Fruit fly (Drosophila melanogaster): Measurements from ENCODE around the gene CG5916.
A peak's percentile ranks its signal among the peaks of the same experiment; 100 is the strongest.

CG5916 gene

DNA sequence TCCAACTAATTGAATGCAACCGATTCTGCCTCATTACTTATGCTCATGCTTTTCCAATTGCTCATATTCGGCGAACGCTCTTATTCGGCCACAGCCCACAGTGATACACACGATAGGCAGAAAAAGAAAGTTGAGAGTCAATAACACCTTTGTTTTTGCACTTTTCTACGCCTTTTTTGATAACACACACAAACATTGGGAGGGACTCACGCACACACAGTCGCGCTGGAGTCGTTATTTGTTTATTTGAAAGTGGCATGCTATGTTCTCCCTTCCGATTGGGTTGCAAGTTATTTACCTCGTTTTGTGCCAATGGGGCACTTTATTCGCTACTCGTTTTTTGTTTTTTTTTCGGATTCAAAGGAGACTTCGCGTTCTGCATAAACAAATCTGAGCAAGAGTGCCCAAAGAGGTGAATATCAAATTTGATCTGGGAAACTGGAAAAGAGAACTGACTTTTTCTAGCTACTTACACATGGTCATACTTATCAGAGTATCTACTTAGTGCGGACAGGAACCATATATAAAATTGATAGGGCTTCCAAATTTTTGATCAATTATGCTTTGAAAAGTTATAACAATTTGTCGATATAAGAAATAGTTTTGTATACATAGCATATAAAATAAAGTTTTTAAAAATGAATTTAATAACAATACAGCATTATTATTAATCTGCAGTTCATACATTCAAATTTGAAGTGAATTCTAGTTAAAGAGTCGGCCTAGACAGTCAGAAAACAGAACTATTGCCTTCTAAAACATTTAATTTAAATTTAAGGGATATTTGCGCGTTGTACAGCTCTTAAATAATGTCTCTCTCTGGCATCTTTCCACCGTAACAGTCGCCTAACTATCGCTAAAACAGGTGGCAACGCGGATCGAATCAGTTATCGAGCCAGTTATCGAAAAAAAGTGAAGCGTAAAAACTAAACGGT lies 48.2 kb upstream of the CG5916 start, which contains the start of the genes Mhcl and Akt (continued):
- TF ChIP-seq CG2129 (GFP tag; IDR thresholded peaks at IDR 0.05; ENCODE audit: partially characterized antibody) (peak; percentile 35; the same call in 1 of the 2 replicates), CG6654 (GFP tag; optimal IDR thresholded peaks at IDR 0.05) (no peak), CG1603 (tag; optimal IDR thresholded peaks at IDR 0.05) (peak; percentile 49), zen (tag; optimal IDR thresholded peaks at IDR 0.05) (no peak), NC2α (GFP tag; optimal IDR thresholded peaks at IDR 0.05) (no peak), jumu (GFP tag; optimal IDR thresholded peaks at IDR 0.05) (no peak), CG10462 (GFP tag; optimal IDR thresholded peaks at IDR 0.05) (no peak), ssp (GFP tag; IDR thresholded peaks at IDR 0.05) (peak; percentile 50), Mad (GFP tag; optimal IDR thresholded peaks at IDR 0.05) (no peak), Abd-B (GFP tag; optimal IDR thresholded peaks at IDR 0.05) (peak; percentile 47), trem (tag; optimal IDR thresholded peaks at IDR 0.05) (peak; percentile 77), Pdp1 (GFP tag; optimal IDR thresholded peaks at IDR 0.05) (peak; percentile 26 to 48), CG5180 (GFP tag; optimal IDR thresholded peaks at IDR 0.05) (no peak), lilli (GFP tag; optimal IDR thresholded peaks at IDR 0.05) (peak; percentile 32), Usf (GFP tag; optimal IDR thresholded peaks at IDR 0.05) (no peak), CG11723 (GFP tag; optimal IDR thresholded peaks at IDR 0.05) (no peak), hkb (optimal IDR thresholded peaks at IDR 0.05) (no peak), hkb (GFP tag; IDR thresholded peaks at IDR 0.05) (no peak), CG13424 (tag; optimal IDR thresholded peaks at IDR 0.05) (peak; percentile 11), ems (GFP tag; optimal IDR thresholded peaks at IDR 0.05) (peak; percentile 19), NfI (GFP tag; optimal IDR thresholded peaks at IDR 0.05) (no peak), CG12299 (tag; optimal IDR thresholded peaks at IDR 0.05) (no peak), CG30020 (tag; optimal IDR thresholded peaks at IDR 0.05) (peak; percentile 30), pita (GFP tag; optimal IDR thresholded peaks at IDR 0.05) (peak; percentile 62), ftz-f1 (GFP tag; optimal IDR thresholded peaks at IDR 0.05) (no peak), CG18262 (tag; optimal IDR thresholded peaks at IDR 0.05) (peak; percentile 19), CG10366 (GFP tag; IDR thresholded peaks at IDR 0.05) (peak; percentile 20; the same call in 1 of the 2 replicates), mld (GFP tag; IDR thresholded peaks at IDR 0.05; ENCODE audit: partially characterized antibody) (no peak), pho (GFP tag; optimal IDR thresholded peaks at IDR 0.05) (no peak), ab (GFP tag; optimal IDR thresholded peaks at IDR 0.05) (no peak), Hr3 (GFP tag; optimal IDR thresholded peaks at IDR 0.05) (peak; percentile 4), D19A (tag; optimal IDR thresholded peaks at IDR 0.05) (peak; percentile 5), Myb (GFP tag; optimal IDR thresholded peaks at IDR 0.05) (peak; percentile 39), Xbp1 (GFP tag; optimal IDR thresholded peaks at IDR 0.05) (peak; percentile 46), Gsc (GFP tag; IDR thresholded peaks at IDR 0.05) (no peak), Hr51 (GFP tag; optimal IDR thresholded peaks at IDR 0.05) (no peak), Meics (GFP tag; optimal IDR thresholded peaks at IDR 0.05) (no peak), CG8478 (optimal IDR thresholded peaks at IDR 0.05) (peak; percentile 23), CG12219 (GFP tag; optimal IDR thresholded peaks at IDR 0.05) (no peak), CG10267 (tag; optimal IDR thresholded peaks at IDR 0.05) (peak; percentile 67), Sin3A (optimal IDR thresholded peaks at IDR 0.05) (peak; percentile 57), Ssrp (tag; optimal IDR thresholded peaks at IDR 0.05) (peak; percentile 27), Scr (GFP tag; IDR thresholded peaks at IDR 0.05; ENCODE audit: partially characterized antibody) (peak; percentile 67), chinmo (GFP tag; IDR thresholded peaks at IDR 0.05; ENCODE audit: partially characterized antibody) (peak; percentile 76; the same call in 1 of the 4 replicates), CG9797 (GFP tag; optimal IDR thresholded peaks at IDR 0.05) (peak; percentile 62), knrl (GFP tag; IDR thresholded peaks at IDR 0.05; ENCODE audit: partially characterized antibody) (peak; percentile 67; the same call in 2 of the 3 replicates), CG7963 (GFP tag; IDR thresholded peaks at IDR 0.05; ENCODE audit: partially characterized antibody) (peak; percentile 57; the same call in 1 of the 3 replicates), fd64A (GFP tag; optimal IDR thresholded peaks at IDR 0.05) (peak; percentile 9)
